Fruit fly (Drosophila melanogaster): Measurements from ENCODE around the gene CG7215.

CG7215 gene

dm6 chr3R:18185385-18185784 is 18.3 kb upstream of the CG7215 start, which contains the start of the genes Arp5 and CG7208 (continued):
- no peak for TF ChIP-seq salr (GFP tag; optimal IDR thresholded peaks at IDR 0.05)
- peak; percentile 30 for TF ChIP-seq Ets96B (tag; optimal IDR thresholded peaks at IDR 0.05)
- peak; percentile 69 for TF ChIP-seq Sox14 (GFP tag; optimal IDR thresholded peaks at IDR 0.05)
- peak; percentile 83 for TF ChIP-seq esn (GFP tag; optimal IDR thresholded peaks at IDR 0.05)
- no peak for TF ChIP-seq CG10631 (GFP tag; optimal IDR thresholded peaks at IDR 0.05)
- no peak for TF ChIP-seq vri (GFP tag; optimal IDR thresholded peaks at IDR 0.05)
- TF ChIP-seq Hr38 (GFP tag; optimal IDR thresholded peaks at IDR 0.05) = no peak
- peak; percentile 39 for TF ChIP-seq CG8632 (GFP tag; optimal IDR thresholded peaks at IDR 0.05)
- TF ChIP-seq ss (GFP tag; optimal IDR thresholded peaks at IDR 0.05) = no peak
- no peak for TF ChIP-seq Met (GFP tag; optimal IDR thresholded peaks at IDR 0.05)
- TF ChIP-seq CG31627 (GFP tag; optimal IDR thresholded peaks at IDR 0.05) = peak; percentile 71
- TF ChIP-seq Blimp-1 (GFP tag; optimal IDR thresholded peaks at IDR 0.05) = peak; percentile 51
- TF ChIP-seq cyc (GFP tag; optimal IDR thresholded peaks at IDR 0.05) = peak; percentile 68
- TF ChIP-seq Eip75B (GFP tag; optimal IDR thresholded peaks at IDR 0.05) = no peak

dm6 chr3R:18183244-18183643 is 16.2 kb upstream of the CG7215 start, which contains the start of gene cdm:
cdm (minus strand) TSS chr3R:18183479.
- no peak for TF ChIP-seq CG6808 (GFP tag; optimal IDR thresholded peaks at IDR 0.05)
- TF ChIP-seq fkh (GFP tag; optimal IDR thresholded peaks at IDR 0.05) = no peak
- TF ChIP-seq esn (GFP tag; optimal IDR thresholded peaks at IDR 0.05) = peak; percentile 8
- TF ChIP-seq Hr39 (GFP tag; optimal IDR thresholded peaks at IDR 0.05) = no peak
- no peak for TF ChIP-seq Eip78C (GFP tag)
- no peak for TF ChIP-seq CG8119 (GFP tag; IDR thresholded peaks at IDR 0.05)
- no peak for TF ChIP-seq Ets96B (tag; optimal IDR thresholded peaks at IDR 0.05)
- TF ChIP-seq CG10669 (GFP tag; optimal IDR thresholded peaks at IDR 0.05) = no peak
- TF ChIP-seq Blimp-1 (GFP tag; optimal IDR thresholded peaks at IDR 0.05) = no peak
- no peak for TF ChIP-seq salr (GFP tag; optimal IDR thresholded peaks at IDR 0.05)
- TF ChIP-seq CG6163 (GFP tag; IDR thresholded peaks at IDR 0.05) = peak; percentile 19; the same call in 1 of the 3 replicates
- no peak for TF ChIP-seq Ets21C (GFP tag; optimal IDR thresholded peaks at IDR 0.05)
- TF ChIP-seq achi (GFP tag; optimal IDR thresholded peaks at IDR 0.05) = no peak
- TF ChIP-seq Eip93F (GFP tag; optimal IDR thresholded peaks at IDR 0.05) = no peak

dm6 chr3R:18171983-18172967 is 5.2 kb upstream of the CG7215 start:
- no peak for TF ChIP-seq Eip75B (GFP tag; optimal IDR thresholded peaks at IDR 0.05)
- TF ChIP-seq ss (GFP tag; optimal IDR thresholded peaks at IDR 0.05) = no peak
- no peak for TF ChIP-seq Smox (GFP tag; optimal IDR thresholded peaks at IDR 0.05)
- peak; percentile 70 for TF ChIP-seq CG11762 (GFP tag; optimal IDR thresholded peaks at IDR 0.05; ENCODE audit: insufficient read depth)
- TF ChIP-seq CG6276 (GFP tag; optimal IDR thresholded peaks at IDR 0.05) = peak; percentile 90
- no peak for TF ChIP-seq CG9139 (GFP tag; optimal IDR thresholded peaks at IDR 0.05)
- TF ChIP-seq Hr39 (GFP tag; optimal IDR thresholded peaks at IDR 0.05) = peak; percentile 75
- TF ChIP-seq CG3919 (GFP tag; optimal IDR thresholded peaks at IDR 0.05) = no peak
- TF ChIP-seq vri (GFP tag; optimal IDR thresholded peaks at IDR 0.05) = no peak
- TF ChIP-seq CG11294 (GFP tag; IDR thresholded peaks at IDR 0.05) = peak; percentile 58
- no peak for TF ChIP-seq CG6808 (GFP tag; optimal IDR thresholded peaks at IDR 0.05)
- TF ChIP-seq CG31627 (GFP tag; optimal IDR thresholded peaks at IDR 0.05) = peak; percentile 79
- peak; percentile 77 for TF ChIP-seq Lpt (GFP tag; optimal IDR thresholded peaks at IDR 0.05)
- TF ChIP-seq Eip78C (GFP tag) = peak; percentile 96
- TF ChIP-seq Met (GFP tag; optimal IDR thresholded peaks at IDR 0.05) = no peak
- TF ChIP-seq Eip93F (GFP tag; optimal IDR thresholded peaks at IDR 0.05) = no peak
- TF ChIP-seq Sox14 (GFP tag; optimal IDR thresholded peaks at IDR 0.05) = peak; percentile 80
- peak; percentile 65 for TF ChIP-seq CG8632 (GFP tag; optimal IDR thresholded peaks at IDR 0.05)
- TF ChIP-seq net (GFP tag; optimal IDR thresholded peaks at IDR 0.05) = peak; percentile 81
- TF ChIP-seq CG16779 (tag; optimal IDR thresholded peaks at IDR 0.05) = peak; percentile 71
- peak; percentile 74 for TF ChIP-seq CG6163 (GFP tag; IDR thresholded peaks at IDR 0.05)
- no peak for TF ChIP-seq CG7368 (GFP tag; optimal IDR thresholded peaks at IDR 0.05)
- TF ChIP-seq dsx (GFP tag; optimal IDR thresholded peaks at IDR 0.05; ENCODE audit: poor library complexity, severe bottlenecking) = no peak
- no peak for TF ChIP-seq spab (GFP tag; optimal IDR thresholded peaks at IDR 0.05)
- TF ChIP-seq acj6 (GFP tag; optimal IDR thresholded peaks at IDR 0.05) = peak; percentile 82
- peak; percentile 67 for TF ChIP-seq dac (GFP tag; optimal IDR thresholded peaks at IDR 0.05)
- TF ChIP-seq Hr38 (GFP tag; optimal IDR thresholded peaks at IDR 0.05) = no peak
- peak; percentile 74; the same call in 2 of the 3 replicates for TF ChIP-seq eg (GFP tag; IDR thresholded peaks at IDR 0.05)
- TF ChIP-seq fd59A (GFP tag; optimal IDR thresholded peaks at IDR 0.05) = peak; percentile 59
- no peak for TF ChIP-seq achi (GFP tag; optimal IDR thresholded peaks at IDR 0.05)
- TF ChIP-seq CG8319 (GFP tag; optimal IDR thresholded peaks at IDR 0.05) = peak; percentile 50
- TF ChIP-seq CG34406 (GFP tag; optimal IDR thresholded peaks at IDR 0.05) = no peak
